Fruit fly (Drosophila melanogaster): ENCODE data around the gene CG1090.

CG1090 gene

DNA sequence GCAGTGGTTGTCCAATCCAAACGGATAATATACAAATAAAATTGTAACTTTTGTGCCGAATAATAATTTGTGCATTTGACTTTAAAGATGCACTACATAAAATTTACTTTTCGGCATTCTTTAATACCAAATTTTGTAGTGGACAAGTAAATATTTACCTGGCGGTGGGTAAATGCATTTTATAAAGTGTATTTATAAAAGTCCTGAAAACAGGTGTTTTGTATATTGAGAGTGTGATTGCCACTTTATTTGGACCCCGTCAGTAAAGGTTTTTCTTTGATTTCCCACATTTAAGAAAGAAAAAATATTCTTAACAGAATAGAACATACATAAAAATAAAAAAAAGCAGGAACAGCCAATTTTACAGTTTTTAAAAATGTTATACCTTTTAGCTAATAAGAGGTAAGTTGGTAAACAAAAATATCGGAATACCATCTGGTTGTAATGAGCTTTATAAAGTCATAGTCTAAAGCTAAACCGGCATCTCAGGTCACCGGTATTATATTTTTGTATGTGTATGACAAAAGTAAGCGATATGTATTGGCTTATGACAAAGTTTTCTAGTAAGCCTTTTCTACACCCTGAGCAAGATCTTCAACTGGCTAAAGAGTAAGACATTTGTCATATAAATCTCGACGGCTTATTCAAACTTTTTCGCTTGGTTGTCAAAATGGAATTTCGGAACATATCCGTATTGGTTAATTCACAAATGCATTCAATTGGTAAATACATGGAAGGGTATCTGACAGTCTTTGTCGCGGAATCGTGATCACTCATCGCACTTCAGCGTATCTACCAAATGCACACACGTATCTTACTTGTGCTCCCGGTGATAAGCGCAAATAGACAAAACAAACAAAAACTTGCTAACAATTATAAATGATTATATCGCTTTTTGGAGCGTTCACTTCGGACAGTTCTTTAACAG is 35.2 kb downstream of the CG1090 start (continued):
- TF ChIP-seq CG17912 (GFP tag; optimal IDR thresholded peaks at IDR 0.05), result peak; percentile 52
- TF ChIP-seq croc (GFP tag; conservative IDR thresholded peaks at IDR 0.05), result peak; percentile 41; the same call in 1 of the 3 replicates
- TF ChIP-seq Spps (tag; optimal IDR thresholded peaks at IDR 0.05), result peak; percentile 41
- TF ChIP-seq zf30C (GFP tag; optimal IDR thresholded peaks at IDR 0.05), result no peak
- TF ChIP-seq Pdp1 (GFP tag; optimal IDR thresholded peaks at IDR 0.05), result peak; percentile 87 to 88
- peak; percentile 84 for TF ChIP-seq oc (tag; optimal IDR thresholded peaks at IDR 0.05)
- TF ChIP-seq lbe (GFP tag; optimal IDR thresholded peaks at IDR 0.05), result peak; percentile 91
- peak; percentile 80 for TF ChIP-seq CG18476 (GFP tag; optimal IDR thresholded peaks at IDR 0.05)
- no peak for TF ChIP-seq TFAM (GFP tag; optimal IDR thresholded peaks at IDR 0.05)
- TF ChIP-seq seq (GFP tag; IDR thresholded peaks at IDR 0.05), result peak; percentile 91
- TF ChIP-seq CG8765 (GFP tag; IDR thresholded peaks at IDR 0.05), result peak; percentile 23; the same call in 1 of the 2 replicates
- peak; percentile 90 for TF ChIP-seq org-1 (GFP tag; optimal IDR thresholded peaks at IDR 0.05)
- TF ChIP-seq stwl (tag; optimal IDR thresholded peaks at IDR 0.05), result no peak
- TF ChIP-seq CG31224 (GFP tag; IDR thresholded peaks at IDR 0.05), result peak; percentile 66
- TF ChIP-seq CG6683 (GFP tag; optimal IDR thresholded peaks at IDR 0.05), result peak; percentile 66
- peak; percentile 68 for TF ChIP-seq Bdp1 (GFP tag; optimal IDR thresholded peaks at IDR 0.05)
- peak; percentile 66 for TF ChIP-seq Hand (GFP tag; optimal IDR thresholded peaks at IDR 0.05)
- TF ChIP-seq sc (optimal IDR thresholded peaks at IDR 0.05), result no peak
- TF ChIP-seq sc (GFP tag; optimal IDR thresholded peaks at IDR 0.05), result peak; percentile 47
- TF ChIP-seq wek (GFP tag; optimal IDR thresholded peaks at IDR 0.05), result peak; percentile 52
- TF ChIP-seq bbx (GFP tag; IDR thresholded peaks at IDR 0.05; ENCODE audit: partially characterized antibody), result no peak
- peak; percentile 88 for TF ChIP-seq HLH54F (GFP tag; optimal IDR thresholded peaks at IDR 0.05)
- TF ChIP-seq Opbp (GFP tag; IDR thresholded peaks at IDR 0.05; ENCODE audit: partially characterized antibody), result no peak
- TF ChIP-seq B-H1 (GFP tag; IDR thresholded peaks at IDR 0.05), result peak; percentile 83
- TF ChIP-seq CG10267 (tag; optimal IDR thresholded peaks at IDR 0.05), result peak; percentile 77
- TF ChIP-seq Hmr (GFP tag; optimal IDR thresholded peaks at IDR 0.05), result peak; percentile 89
- TF ChIP-seq tap (tag; optimal IDR thresholded peaks at IDR 0.05), result peak; percentile 85
- TF ChIP-seq GATAe (GFP tag; conservative IDR thresholded peaks at IDR 0.05), result peak; percentile 78
- TF ChIP-seq Elba2 (GFP tag; optimal IDR thresholded peaks at IDR 0.05), result no peak
- TF ChIP-seq Doc3 (GFP tag; IDR thresholded peaks at IDR 0.05; ENCODE audit: partially characterized antibody), result no peak
- no peak for TF ChIP-seq CG2129 (GFP tag; IDR thresholded peaks at IDR 0.05; ENCODE audit: partially characterized antibody)
- peak; percentile 94 for TF ChIP-seq dysf (GFP tag; IDR thresholded peaks at IDR 0.05)
- TF ChIP-seq inv (GFP tag; IDR thresholded peaks at IDR 0.05; ENCODE audit: partially characterized antibody), result no peak
- no peak for TF ChIP-seq CG9797 (GFP tag; optimal IDR thresholded peaks at IDR 0.05)
- TF ChIP-seq Mad (GFP tag; optimal IDR thresholded peaks at IDR 0.05), result peak; percentile 66
- TF ChIP-seq sens (GFP tag), result peak; percentile 95
- TF ChIP-seq Jarid2 (GFP tag; optimal IDR thresholded peaks at IDR 0.05), result no peak
- no peak for TF ChIP-seq Scr (GFP tag; IDR thresholded peaks at IDR 0.05; ENCODE audit: partially characterized antibody)
- peak; percentile 90 for TF ChIP-seq CG1792 (GFP tag; optimal IDR thresholded peaks at IDR 0.05)
- peak; percentile 87 for TF ChIP-seq Optix (GFP tag; IDR thresholded peaks at IDR 0.05)
- TF ChIP-seq Hr51 (GFP tag; optimal IDR thresholded peaks at IDR 0.05), result peak; percentile 76 to 93
- peak; percentile 61 for TF ChIP-seq CG12299 (tag; optimal IDR thresholded peaks at IDR 0.05)
- TF ChIP-seq Awh (GFP tag; IDR thresholded peaks at IDR 0.05), result peak; percentile 72; the same call in 1 of the 2 replicates
- peak; percentile 84 for TF ChIP-seq CG10979 (tag; optimal IDR thresholded peaks at IDR 0.05)
- no peak for TF ChIP-seq sna (GFP tag; IDR thresholded peaks at IDR 0.05; ENCODE audit: partially characterized antibody)
- TF ChIP-seq HmgZ (tag; optimal IDR thresholded peaks at IDR 0.05), result peak; percentile 92
- TF ChIP-seq CG4854 (GFP tag; optimal IDR thresholded peaks at IDR 0.05), result peak; percentile 80

Measured in whole organism, embryonic.